Worm (Caenorhabditis elegans): ENCODE measurements around the gene eat-6.
"Not testable (repeated sequence)": the region's sequence is repeated elsewhere in the genome, so short reads cannot be mapped to it uniquely, and the experiment has no call there.

Gene eat-6

ce11 chrV:13154225-13154624 lies 24.4 kb upstream of the eat-6 start:
- TF ChIP-seq klf-2 (GFP tag; conservative IDR thresholded peaks at IDR 0.05) = no peak
- TF ChIP-seq cog-1 (tag; optimal IDR thresholded peaks at IDR 0.05) = no peak
- TF ChIP-seq ztf-23 (GFP tag; IDR thresholded peaks at IDR 0.05) = no peak
- TF ChIP-seq tab-1 (GFP tag; IDR thresholded peaks at IDR 0.05) = no peak
- no peak for TF ChIP-seq med-1 (GFP tag; optimal IDR thresholded peaks at IDR 0.05; ENCODE audit: insufficient read depth)
- no peak for TF ChIP-seq flt-1 (GFP tag; IDR thresholded peaks at IDR 0.05)
- no peak for TF ChIP-seq ref-1 (GFP tag; conservative IDR thresholded peaks at IDR 0.05)
- TF ChIP-seq T22C8.4 (GFP tag; IDR thresholded peaks at IDR 0.05) = no peak

ce11 chrV:13152575-13152974 lies 22.8 kb upstream of the eat-6 start, which contains the start of gene noca-1:
Gene noca-1 (plus strand): TSS chrV:13152919.
- TF ChIP-seq ztf-29 (GFP tag; IDR thresholded peaks at IDR 0.05) (no peak), cog-1 (tag; optimal IDR thresholded peaks at IDR 0.05) (no peak), med-1 (GFP tag; optimal IDR thresholded peaks at IDR 0.05; ENCODE audit: insufficient read depth) (no peak), ref-1 (GFP tag; conservative IDR thresholded peaks at IDR 0.05) (no peak), flt-1 (GFP tag; IDR thresholded peaks at IDR 0.05) (no peak)

ce11 chrV:13138681-13139080 lies 8.9 kb upstream of the eat-6 start, which contains the start of gene dhc-3:
Gene dhc-3 (plus strand): TSS chrV:13138981.
- no peak for TF ChIP-seq ztf-23 (GFP tag; IDR thresholded peaks at IDR 0.05)
- no peak for TF ChIP-seq T22C8.4 (GFP tag; IDR thresholded peaks at IDR 0.05)
- TF ChIP-seq ref-1 (GFP tag; conservative IDR thresholded peaks at IDR 0.05) = no peak
- no peak for TF ChIP-seq flt-1 (GFP tag; IDR thresholded peaks at IDR 0.05)
- TF ChIP-seq cog-1 (tag; optimal IDR thresholded peaks at IDR 0.05) = no peak
- no peak for TF ChIP-seq med-1 (GFP tag; optimal IDR thresholded peaks at IDR 0.05; ENCODE audit: insufficient read depth)
- TF ChIP-seq ztf-29 (GFP tag; IDR thresholded peaks at IDR 0.05) = no peak
- no peak for TF ChIP-seq klf-2 (GFP tag; conservative IDR thresholded peaks at IDR 0.05)
- no peak for TF ChIP-seq tab-1 (GFP tag; IDR thresholded peaks at IDR 0.05)

- TF ChIP-seq ztf-23 (GFP tag; IDR thresholded peaks at IDR 0.05) = no peak
Measured at ce11 chrV:13137955-13138354, 8.2 kb upstream of the eat-6 start, which contains the start of gene clec-41. Gene clec-41 (minus strand): TSS chrV:13138101.

ce11 chrV:13134786-13135185 lies 5.0 kb upstream of the eat-6 start, which contains the start of gene clec-225:
Gene clec-225 (minus strand): TSS chrV:13134886.
- not testable (repeated sequence) for TF ChIP-seq cog-1 (tag; optimal IDR thresholded peaks at IDR 0.05); tab-1 (GFP tag; IDR thresholded peaks at IDR 0.05); T22C8.4 (GFP tag; IDR thresholded peaks at IDR 0.05)

- TF ChIP-seq klf-2 (GFP tag; conservative IDR thresholded peaks at IDR 0.05) (no peak), ref-1 (GFP tag; conservative IDR thresholded peaks at IDR 0.05) (no peak), ztf-29 (GFP tag; IDR thresholded peaks at IDR 0.05) (no peak), cog-1 (tag; optimal IDR thresholded peaks at IDR 0.05) (no peak), T22C8.4 (GFP tag; IDR thresholded peaks at IDR 0.05) (no peak), flt-1 (GFP tag; IDR thresholded peaks at IDR 0.05) (no peak), med-1 (GFP tag; optimal IDR thresholded peaks at IDR 0.05; ENCODE audit: insufficient read depth) (no peak), ztf-23 (GFP tag; IDR thresholded peaks at IDR 0.05) (no peak), tab-1 (GFP tag; IDR thresholded peaks at IDR 0.05) (no peak)
Measured at ce11 chrV:13133380-13133779, 3.6 kb upstream of the eat-6 start, which contains the start of gene B0365.9. Gene B0365.9 (minus strand): TSS chrV:13133565.

- TF ChIP-seq T22C8.4 (GFP tag; IDR thresholded peaks at IDR 0.05) (no peak), ref-1 (GFP tag; conservative IDR thresholded peaks at IDR 0.05) (no peak), flt-1 (GFP tag; IDR thresholded peaks at IDR 0.05) (no peak), ztf-29 (GFP tag; IDR thresholded peaks at IDR 0.05) (no peak), tab-1 (GFP tag; IDR thresholded peaks at IDR 0.05) (no peak)
Measured at ce11 chrV:13131487-13131886, 1.7 kb upstream of the eat-6 start.

ce11 chrV:13130439-13130840 lies 645 bp upstream of the eat-6 start:
- TF ChIP-seq tab-1 (GFP tag; IDR thresholded peaks at IDR 0.05) = 0 out of 2 replicates have a peak, but pooled peaks have one; percentile 48
- TF ChIP-seq ztf-23 (GFP tag; IDR thresholded peaks at IDR 0.05) = 0 out of 2 replicates have a peak, but pooled peaks have one; percentile 50
- TF ChIP-seq ref-1 (GFP tag; conservative IDR thresholded peaks at IDR 0.05) = no peak
- no peak for TF ChIP-seq klf-2 (GFP tag; conservative IDR thresholded peaks at IDR 0.05)
- TF ChIP-seq T22C8.4 (GFP tag; IDR thresholded peaks at IDR 0.05) = peak; percentile 41; the same call in 1 of the 2 replicates
- TF ChIP-seq ztf-29 (GFP tag; IDR thresholded peaks at IDR 0.05) = no peak
- no peak for TF ChIP-seq flt-1 (GFP tag; IDR thresholded peaks at IDR 0.05)
- no peak for TF ChIP-seq med-1 (GFP tag; optimal IDR thresholded peaks at IDR 0.05; ENCODE audit: insufficient read depth)
- TF ChIP-seq cog-1 (tag; optimal IDR thresholded peaks at IDR 0.05) = peak; percentile 25

- TF ChIP-seq flt-1 (GFP tag; IDR thresholded peaks at IDR 0.05) (no peak), ref-1 (GFP tag; conservative IDR thresholded peaks at IDR 0.05) (no peak), tab-1 (GFP tag; IDR thresholded peaks at IDR 0.05) (no peak), T22C8.4 (GFP tag; IDR thresholded peaks at IDR 0.05) (no peak), ztf-29 (GFP tag; IDR thresholded peaks at IDR 0.05) (no peak), klf-2 (GFP tag; conservative IDR thresholded peaks at IDR 0.05) (no peak), med-1 (GFP tag; optimal IDR thresholded peaks at IDR 0.05; ENCODE audit: insufficient read depth) (no peak), ztf-23 (GFP tag; IDR thresholded peaks at IDR 0.05) (no peak), cog-1 (tag; optimal IDR thresholded peaks at IDR 0.05) (no peak)
Measured at ce11 chrV:13121266-13121665, 8.5 kb downstream of the eat-6 start.

- TF ChIP-seq ztf-23 (GFP tag; IDR thresholded peaks at IDR 0.05) (no peak), tab-1 (GFP tag; IDR thresholded peaks at IDR 0.05) (no peak), med-1 (GFP tag; optimal IDR thresholded peaks at IDR 0.05; ENCODE audit: insufficient read depth) (no peak), flt-1 (GFP tag; IDR thresholded peaks at IDR 0.05) (no peak), cog-1 (tag; optimal IDR thresholded peaks at IDR 0.05) (no peak), ref-1 (GFP tag; conservative IDR thresholded peaks at IDR 0.05) (no peak), T22C8.4 (GFP tag; IDR thresholded peaks at IDR 0.05) (no peak), klf-2 (GFP tag; conservative IDR thresholded peaks at IDR 0.05) (no peak), ztf-29 (GFP tag; IDR thresholded peaks at IDR 0.05) (no peak)
Measured at ce11 chrV:13120097-13120496, 9.7 kb downstream of the eat-6 start, which contains the start of gene max-1. Gene max-1 (minus strand): TSS chrV:13120220.
